In the genomic region with DNA sequence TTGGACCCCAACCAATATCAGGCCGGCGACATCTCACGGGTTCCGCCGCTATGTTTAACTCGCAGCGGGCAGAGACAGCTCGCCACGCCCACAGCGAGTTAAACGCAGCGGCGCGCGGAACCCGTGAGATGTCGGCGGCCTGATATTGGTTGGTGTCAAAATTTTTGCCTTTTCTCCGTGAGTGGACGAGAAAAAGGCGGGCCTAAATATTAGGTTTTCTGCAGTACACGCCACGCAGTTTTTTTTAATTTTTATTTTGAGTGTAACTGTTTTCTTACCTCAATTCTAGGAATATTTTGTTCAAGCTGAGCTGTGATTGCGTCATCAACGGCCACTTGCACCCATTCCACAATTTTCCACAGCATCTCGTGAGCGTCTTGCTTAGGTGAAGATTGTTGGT, we compare ENCODE assay signal across 4 worm cellular contexts.
TF ChIP-seq lines count a peak whose summit lies in the region.
"Not testable (repeated sequence)": the region's sequence is repeated elsewhere in the genome, so short reads cannot be mapped to it uniquely, and the experiment has no call there.

No protein-coding gene starts in this region.

TF ChIP-seq in whole organism, L4 larva, 104 proteins besides CTCF, POLR2A, EP300 and RAD21:
- peak; percentile 90 for TF ChIP-seq snpc-1.2 (GFP tag; IDR thresholded peaks at IDR 0.05; lab: Robert Waterston, UW)

TF ChIP-seq in whole organism, early embryonic, 17 proteins besides CTCF, POLR2A, EP300 and RAD21:
- TF ChIP-seq sea-1 (GFP tag; conservative IDR thresholded peaks at IDR 0.05; lab: Robert Waterston, UW), result 0 out of 2 replicates have a peak, but pooled peaks have one; percentile 15
TF ChIP-seq in whole organism, early embryonic: peak in this region for 1; not testable (repeated sequence) for 16.

TF ChIP-seq in whole organism, midembryonic, 9 proteins besides CTCF, POLR2A, EP300 and RAD21:
- TF ChIP-seq flt-1 (GFP tag; IDR thresholded peaks at IDR 0.05; lab: Robert Waterston, UW), result 0 out of 2 replicates have a peak, but pooled peaks have one; percentile 26

TF ChIP-seq in whole organism, young adult, 124 proteins besides CTCF, POLR2A, EP300 and RAD21:
- TF ChIP-seq attf-6 (GFP tag; IDR thresholded peaks at IDR 0.05; lab: Robert Waterston, UW), result peak; percentile 77; the same call in 1 of the 2 replicates
- TF ChIP-seq snpc-4 (GFP tag; optimal IDR thresholded peaks at IDR 0.05; lab: Kevin White, UChicago), result not testable (repeated sequence)
- TF ChIP-seq snpc-4 (tag; optimal IDR thresholded peaks at IDR 0.05; lab: Kevin White, UChicago), result peak in 2 of 4 experiments; percentile 26 to 90
